Fruit fly (Drosophila melanogaster): ENCODE measurements around the gene CG11425.

DNA sequence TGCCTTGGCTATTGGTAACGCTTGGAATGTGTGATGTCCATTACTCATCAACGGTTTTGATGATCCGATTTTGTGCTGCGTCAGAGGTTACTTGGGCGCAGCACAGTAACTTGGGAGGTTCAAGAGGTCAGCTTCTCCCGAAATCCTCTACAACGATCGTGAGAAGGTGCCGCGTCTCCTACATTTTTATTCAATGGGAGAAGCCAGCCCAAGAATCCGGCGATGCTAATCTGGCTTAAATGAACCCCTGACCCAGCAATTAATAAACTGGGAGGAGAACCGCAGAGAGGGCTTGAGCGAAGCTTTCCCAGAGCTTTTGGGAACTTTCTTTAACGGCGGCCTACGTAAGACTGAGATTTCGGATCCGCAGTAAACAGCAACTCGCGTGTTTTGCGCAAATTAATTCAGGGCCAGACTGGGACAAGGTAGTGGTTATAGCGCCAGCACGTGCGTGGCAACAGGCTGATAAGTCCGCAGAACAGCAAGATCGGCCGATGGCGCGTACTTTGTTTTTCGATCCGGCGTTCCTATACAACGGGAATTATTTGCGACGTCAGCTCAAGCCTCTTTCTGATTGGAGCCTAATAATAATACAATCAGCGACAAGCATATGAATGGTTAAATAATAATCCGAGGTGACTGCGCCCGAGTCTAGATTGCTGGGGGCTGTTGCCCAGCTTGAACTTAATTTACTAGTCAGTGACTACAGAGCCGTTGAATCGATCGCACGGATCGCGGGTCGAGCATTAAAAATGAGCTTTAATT is at the start of gene CG11425:
- TF ChIP-seq psq (optimal IDR thresholded peaks at IDR 0.05), result no peak
- TF ChIP-seq h (optimal IDR thresholded peaks at IDR 0.05), result no peak
- TF ChIP-seq insv (optimal IDR thresholded peaks at IDR 0.05), result no peak
- TF ChIP-seq Myc (optimal IDR thresholded peaks at IDR 0.05), result no peak
- TF ChIP-seq Sin3A (optimal IDR thresholded peaks at IDR 0.05), result no peak

All from Kc167 (cell line).